Fruit fly (Drosophila melanogaster) whole organism, adult: ENCODE results near the gene CG8043.

ENCODE experiments used
- CG11617 ChIP-seq: fragments of 200-800 bp; sonication (Bioruptor generic); optimal IDR thresholded peaks from 2 replicates; lab custom pipeline; 2017; ENCODE audit warnings: mild to moderate bottlenecking, missing biosample characterization, missing genetic modification reagents, missing genetic modification characterization
- CG12768 ChIP-seq: fragments of 200-800 bp; sonication (Bioruptor generic); optimal IDR thresholded peaks from 2 replicates; lab custom pipeline; 2017; ENCODE audit warnings: missing biosample characterization, missing genetic modification characterization, mild to moderate bottlenecking, moderate library complexity, missing genetic modification reagents
- CG14711 ChIP-seq: fragments of 200-800 bp; sonication (Bioruptor generic); optimal IDR thresholded peaks from 2 replicates; lab custom pipeline; 2018; ENCODE audit warnings: missing biosample characterization, mild to moderate bottlenecking, missing genetic modification characterization, moderate library complexity
- CG33017 ChIP-seq: fragments of 200-800 bp; sonication (Bioruptor generic); optimal IDR thresholded peaks from 2 replicates; lab custom pipeline; 2018; ENCODE audit warnings: missing biosample characterization, mild to moderate bottlenecking, missing genetic modification characterization, moderate library complexity
- CG5204 ChIP-seq: fragments of 200-800 bp; sonication (Bioruptor generic); optimal IDR thresholded peaks from 2 replicates; lab custom pipeline; 2016; ENCODE audit warnings: missing biosample characterization, missing genetic modification characterization
- CG7101 ChIP-seq: fragments of 200-800 bp; sonication (Bioruptor generic); optimal IDR thresholded peaks from 2 replicates; lab custom pipeline; 2018; ENCODE audit warnings: missing biosample characterization, mild to moderate bottlenecking, missing genetic modification characterization, moderate library complexity
- Clk ChIP-seq: fragments of 200-800 bp; sonication (Bioruptor generic); optimal IDR thresholded peaks from 2 replicates; lab custom pipeline; 2017; ENCODE audit warnings: missing biosample characterization, missing genetic modification characterization
- Crg-1 ChIP-seq: fragments of 200-800 bp; sonication (Bioruptor generic); optimal IDR thresholded peaks from 2 replicates; lab custom pipeline; 2016; ENCODE audit warnings: missing biosample characterization, missing genetic modification characterization
- Hr96 ChIP-seq: fragments of 200-800 bp; sonication (Bioruptor generic); optimal IDR thresholded peaks from 2 replicates; lab custom pipeline; 2016; ENCODE audit warnings: missing biosample characterization, missing genetic modification characterization
- Mnt ChIP-seq: fragments of 200-800 bp; sonication (Bioruptor generic); optimal IDR thresholded peaks from 2 replicates; lab custom pipeline; 2016; ENCODE audit warnings: missing biosample characterization, mild to moderate bottlenecking, missing genetic modification characterization
- bab1 ChIP-seq: fragments of 200-800 bp; sonication (Bioruptor generic); optimal IDR thresholded peaks from 3 replicates; lab custom pipeline; 2019; ENCODE audit warnings: missing biosample characterization, mild to moderate bottlenecking, missing genetic modification characterization, moderate library complexity
- cic ChIP-seq: fragments of 200-800 bp; sonication (Bioruptor generic); optimal IDR thresholded peaks from 2 replicates; lab custom pipeline; 2017; ENCODE audit warnings: missing biosample characterization, mild to moderate bottlenecking, missing genetic modification characterization, moderate library complexity
- kay ChIP-seq: fragments of 200-800 bp; sonication (Bioruptor generic); peaks from one replicate; lab custom pipeline; 2016; ENCODE audit warnings: missing biosample characterization, missing genetic modification characterization, borderline replicate concordance
- ovo ChIP-seq: fragments of 200-800 bp; sonication (Bioruptor generic); optimal IDR thresholded peaks from 2 replicates; lab custom pipeline; 2016; ENCODE audit warnings: missing biosample characterization, missing genetic modification characterization

DNA sequence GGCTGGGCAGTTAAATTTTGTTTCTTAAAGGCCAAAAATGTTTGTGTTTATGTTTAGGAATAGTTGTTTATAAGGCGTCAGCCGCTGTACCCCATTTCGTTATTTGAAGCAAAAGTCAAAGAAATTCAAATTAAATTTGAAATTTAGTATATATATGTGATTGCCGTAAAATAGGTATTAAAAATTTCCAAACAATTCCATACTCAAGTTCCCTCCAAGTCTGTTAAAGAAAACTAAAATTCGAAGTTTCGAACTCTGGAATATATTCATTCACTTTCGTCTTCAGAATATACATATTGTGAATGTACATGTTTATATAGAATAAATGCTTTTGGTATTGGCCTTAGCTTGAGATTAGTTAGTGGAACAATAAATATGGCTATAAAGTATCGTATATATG lies 16.1 kb upstream of the CG8043 start, which contains the start of gene bel:
- TF ChIP-seq kay (GFP tag; lab: Kevin White, UChicago) (peak; percentile 61), CG7101 (tag; lab: Kevin White, UChicago) (no peak), Crg-1 (GFP tag; lab: Kevin White, UChicago) (no peak), CG33017 (tag; lab: Kevin White, UChicago) (no peak), Mnt (GFP tag; lab: Kevin White, UChicago) (no peak), CG5204 (GFP tag; lab: Kevin White, UChicago) (no peak), Hr96 (GFP tag; lab: Kevin White, UChicago) (no peak), CG11617 (GFP tag; lab: Kevin White, UChicago) (no peak), Clk (GFP tag; lab: Kevin White, UChicago) (no peak), ovo (GFP tag; lab: Kevin White, UChicago) (no peak), CG12768 (GFP tag; lab: Kevin White, UChicago) (no peak), CG14711 (tag; lab: Kevin White, UChicago) (no peak), bab1 (GFP tag; lab: Kevin White, UChicago) (no peak), cic (GFP tag; lab: Kevin White, UChicago) (no peak)
